Worm (Caenorhabditis elegans): Measurements from ENCODE around the gene nhr-104.

Gene nhr-104

ce11 chrIV:4810377-4810984 is 22.0 kb upstream of the nhr-104 start, which contains the start of gene eif-1.A:
Gene eif-1.A (plus strand): TSS chrIV:4810934.
- TF ChIP-seq dmd-4 (tag; optimal IDR thresholded peaks at IDR 0.05) (no peak), nhr-12 (tag; optimal IDR thresholded peaks at IDR 0.05) (no peak), alr-1 (tag; optimal IDR thresholded peaks at IDR 0.05) (no peak), nhr-10 (tag; optimal IDR thresholded peaks at IDR 0.05) (no peak), blmp-1 (tag; optimal IDR thresholded peaks at IDR 0.05; ENCODE audit: insufficient read depth) (peak; percentile 19), fos-1 (tag; optimal IDR thresholded peaks at IDR 0.05) (peak; percentile 33), F13H6.1 (tag; optimal IDR thresholded peaks at IDR 0.05) (peak; percentile 21), nhr-21 (tag; optimal IDR thresholded peaks at IDR 0.05) (no peak), peb-1 (tag; optimal IDR thresholded peaks at IDR 0.05) (no peak), ceh-16 (tag; optimal IDR thresholded peaks at IDR 0.05) (peak; percentile 16), lsy-2 (tag; optimal IDR thresholded peaks at IDR 0.05) (peak in 1 of 2 experiments; percentile 80), snpc-4 (tag; optimal IDR thresholded peaks at IDR 0.05) (peak; percentile 33), mab-5 (tag; optimal IDR thresholded peaks at IDR 0.05) (no peak), crh-2 (tag; optimal IDR thresholded peaks at IDR 0.05) (peak; percentile 31), nhr-6 (tag; optimal IDR thresholded peaks at IDR 0.05) (no peak), ztf-1 (GFP tag; conservative IDR thresholded peaks at IDR 0.05) (no peak), mdl-1 (tag; optimal IDR thresholded peaks at IDR 0.05) (no peak), nhr-25 (tag; optimal IDR thresholded peaks at IDR 0.05) (peak; percentile 3), nhr-11 (tag; optimal IDR thresholded peaks at IDR 0.05) (no peak), mbf-1 (tag; optimal IDR thresholded peaks at IDR 0.05) (no peak), C34F6.9 (tag; optimal IDR thresholded peaks at IDR 0.05) (peak; percentile 76), lin-13 (GFP tag; optimal IDR thresholded peaks at IDR 0.05) (peak; percentile 58), egl-27 (tag; optimal IDR thresholded peaks at IDR 0.05) (no peak), nhr-77 (tag; optimal IDR thresholded peaks at IDR 0.05) (no peak), unc-62 (GFP tag; optimal IDR thresholded peaks at IDR 0.05) (no peak), lin-11 (tag; optimal IDR thresholded peaks at IDR 0.05) (peak; percentile 51), nhr-237 (tag; optimal IDR thresholded peaks at IDR 0.05) (no peak), sma-9 (GFP tag; optimal IDR thresholded peaks at IDR 0.05) (peak; percentile 11), sma-9 (tag; optimal IDR thresholded peaks at IDR 0.05) (no peak), gmeb-1 (tag; optimal IDR thresholded peaks at IDR 0.05) (peak; percentile 53), nhr-129 (tag; optimal IDR thresholded peaks at IDR 0.05) (peak; percentile 41), sma-3 (GFP tag; optimal IDR thresholded peaks at IDR 0.05) (peak; percentile 44), unc-55 (GFP tag; optimal IDR thresholded peaks at IDR 0.05) (peak; percentile 79)

- TF ChIP-seq alr-1 (tag; optimal IDR thresholded peaks at IDR 0.05) (no peak), elt-3 (tag; optimal IDR thresholded peaks at IDR 0.05) (no peak), nhr-77 (tag; optimal IDR thresholded peaks at IDR 0.05) (no peak), nhr-10 (tag; optimal IDR thresholded peaks at IDR 0.05) (no peak), nhr-237 (tag; optimal IDR thresholded peaks at IDR 0.05) (no peak), ztf-11 (tag; optimal IDR thresholded peaks at IDR 0.05) (no peak), unc-62 (GFP tag; optimal IDR thresholded peaks at IDR 0.05) (no peak), nhr-129 (tag; optimal IDR thresholded peaks at IDR 0.05) (no peak), ama-1 (optimal IDR thresholded peaks at IDR 0.05) (no peak), nhr-11 (tag; optimal IDR thresholded peaks at IDR 0.05) (no peak), ztf-1 (GFP tag; conservative IDR thresholded peaks at IDR 0.05) (no peak), R02D3.7 (tag; optimal IDR thresholded peaks at IDR 0.05) (no peak), nhr-25 (tag; optimal IDR thresholded peaks at IDR 0.05) (no peak), lin-39 (tag; optimal IDR thresholded peaks at IDR 0.05) (no peak), nhr-6 (tag; optimal IDR thresholded peaks at IDR 0.05) (no peak), ceh-16 (tag; optimal IDR thresholded peaks at IDR 0.05) (no peak), blmp-1 (tag; optimal IDR thresholded peaks at IDR 0.05; ENCODE audit: insufficient read depth) (no peak), sma-9 (GFP tag; optimal IDR thresholded peaks at IDR 0.05) (no peak), sma-9 (tag; optimal IDR thresholded peaks at IDR 0.05) (no peak), Y55F3AM.14 (GFP tag; optimal IDR thresholded peaks at IDR 0.05) (no peak)
These were observed 21.3 kb upstream of the nhr-104 start, which contains the start of gene H06H21.37 for ce11 chrIV:4809813-4810212. Gene H06H21.37 (minus strand): TSS chrIV:4809974.

- TF ChIP-seq nhr-12 (tag; optimal IDR thresholded peaks at IDR 0.05), result no peak
- no peak for TF ChIP-seq nhr-23 (tag; optimal IDR thresholded peaks at IDR 0.05)
- no peak for TF ChIP-seq aly-2 (tag; optimal IDR thresholded peaks at IDR 0.05)
- no peak for TF ChIP-seq lsy-2 (tag; optimal IDR thresholded peaks at IDR 0.05)
- no peak for TF ChIP-seq sma-3 (GFP tag; optimal IDR thresholded peaks at IDR 0.05)
- no peak for TF ChIP-seq gmeb-1 (tag; optimal IDR thresholded peaks at IDR 0.05)
- no peak for TF ChIP-seq nhr-77 (tag; optimal IDR thresholded peaks at IDR 0.05)
- TF ChIP-seq elt-3 (tag; optimal IDR thresholded peaks at IDR 0.05), result no peak
- TF ChIP-seq crh-2 (tag; optimal IDR thresholded peaks at IDR 0.05), result no peak
These were observed 20.9 kb upstream of the nhr-104 start, which contains the start of gene ubxn-6 for ce11 chrIV:4809397-4809796. Gene ubxn-6 (minus strand): TSS chrIV:4809497.

All from whole organism, L2 larva.